Worm (Caenorhabditis elegans) whole organism, mixed stage, embryonic: ENCODE results near the gene T22D1.3.

ENCODE experiments used
- bed-3 ChIP-seq: fragments of 200-800 bp; sonication (Bioruptor generic); optimal IDR thresholded peaks from 3 replicates; lab custom pipeline; 2018; ENCODE audit warnings: mild to moderate bottlenecking, missing genetic modification characterization, moderate library complexity, missing compliant biosample characterization
- ces-1 ChIP-seq: fragments of 150-350 bp; optimal IDR thresholded peaks from 2 replicates; lab custom pipeline; 2014; ENCODE audit warnings: missing biosample characterization, missing genetic modification reagents, missing genetic modification characterization
- elt-1 ChIP-seq: sonication (generic microtip); optimal IDR thresholded peaks from 2 replicates; lab custom pipeline; 2017; ENCODE audit warnings: missing genetic modification characterization, mild to moderate bottlenecking, missing compliant biosample characterization, antibody characterized with exemption, moderate library complexity, borderline replicate concordance; ENCODE audit not compliant: insufficient read depth
- lin-13 ChIP-seq: fragments of 150-350 bp; optimal IDR thresholded peaks from 2 replicates; lab custom pipeline; 2014; ENCODE audit warnings: missing biosample characterization, missing genetic modification characterization
- nhr-12 ChIP-seq: fragments of 150-350 bp; optimal IDR thresholded peaks from 2 replicates; lab custom pipeline; 2014; ENCODE audit warnings: missing biosample characterization, missing genetic modification characterization
- nhr-76 ChIP-seq: sonication (generic microtip); optimal IDR thresholded peaks from 2 replicates; lab custom pipeline; 2017; ENCODE audit warnings: missing biosample characterization, missing genetic modification characterization
- sem-2 ChIP-seq: fragments of 200-800 bp; sonication (Bioruptor generic); optimal IDR thresholded peaks from 2 replicates; lab custom pipeline; 2018; ENCODE audit warnings: mild to moderate bottlenecking, missing genetic modification characterization, missing compliant biosample characterization
- unc-62 ChIP-seq: fragments of 150-350 bp; optimal IDR thresholded peaks from 2 replicates; lab custom pipeline; 2014; ENCODE audit warnings: missing biosample characterization, missing genetic modification reagents, missing genetic modification characterization
- ztf-11 ChIP-seq: fragments of 150-350 bp; optimal IDR thresholded peaks from 2 replicates; lab custom pipeline; 2014; ENCODE audit warnings: missing biosample characterization, missing genetic modification characterization

DNA sequence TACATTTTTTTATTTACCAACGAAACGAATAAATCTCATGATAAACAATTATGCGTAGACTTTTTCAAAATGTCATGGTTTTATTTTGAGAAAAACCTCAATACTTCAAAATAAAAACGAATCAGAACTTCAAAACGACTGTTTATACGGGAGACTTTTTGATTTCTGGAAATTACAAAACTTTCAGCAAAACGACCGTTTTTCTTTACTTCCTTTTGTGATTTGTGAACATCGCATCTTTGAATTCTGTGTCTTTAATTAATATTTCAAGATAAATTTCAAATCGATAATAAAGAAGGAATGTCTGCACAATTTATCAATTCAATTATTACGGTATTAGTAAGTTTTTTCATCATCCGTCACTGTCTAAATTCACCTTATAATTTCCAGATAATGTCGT lies 45.5 kb upstream of the T22D1.3 start, which contains the start of gene srx-20:
- TF ChIP-seq elt-1 (tag; lab: Kevin White, UChicago) = no peak
- no peak for TF ChIP-seq bed-3 (GFP tag; lab: Kevin White, UChicago)
- no peak for TF ChIP-seq lin-13 (tag; lab: Kevin White, UChicago)
- no peak for TF ChIP-seq ces-1
- no peak for TF ChIP-seq sem-2 (GFP tag; lab: Kevin White, UChicago)
- no peak for TF ChIP-seq nhr-76 (tag; lab: Kevin White, UChicago)
- no peak for TF ChIP-seq nhr-12
- no peak for TF ChIP-seq ztf-11 (tag; lab: Kevin White, UChicago)
- no peak for TF ChIP-seq unc-62
